Worm (Caenorhabditis elegans): Measurements from ENCODE around the gene disl-2.

DNA sequence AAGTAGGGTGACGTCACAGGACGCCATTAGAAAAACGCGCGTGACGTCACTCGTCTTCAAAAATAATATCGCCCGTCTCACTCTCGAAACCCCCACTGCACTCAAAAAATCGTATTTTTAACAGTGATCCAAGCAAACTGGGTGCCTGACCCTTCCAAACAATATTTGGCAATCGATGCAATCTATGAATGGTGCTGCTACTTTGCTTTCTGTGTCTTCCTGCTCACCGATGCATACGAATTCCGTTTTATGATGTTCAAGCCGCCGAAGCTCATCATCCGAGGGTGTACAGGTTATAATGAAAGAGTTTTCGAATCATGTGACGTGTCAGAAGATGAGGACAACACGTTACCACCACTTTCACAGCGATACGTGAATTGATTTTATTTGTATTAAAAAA is 35.4 kb upstream of the disl-2 start, which contains the start of gene W03A5.1:
- no peak for TF ChIP-seq med-1 (GFP tag; optimal IDR thresholded peaks at IDR 0.05; ENCODE audit: insufficient read depth)
- TF ChIP-seq klf-2 (GFP tag; conservative IDR thresholded peaks at IDR 0.05): no peak
- no peak for TF ChIP-seq ztf-23 (GFP tag; IDR thresholded peaks at IDR 0.05)
- TF ChIP-seq tab-1 (GFP tag; IDR thresholded peaks at IDR 0.05): no peak
- no peak for TF ChIP-seq T22C8.4 (GFP tag; IDR thresholded peaks at IDR 0.05)
- no peak for TF ChIP-seq ztf-29 (GFP tag; IDR thresholded peaks at IDR 0.05)
- TF ChIP-seq flt-1 (GFP tag; IDR thresholded peaks at IDR 0.05): no peak
- TF ChIP-seq cog-1 (tag; optimal IDR thresholded peaks at IDR 0.05): no peak

All from whole organism, midembryonic.